Fruit fly (Drosophila melanogaster) whole organism, embryonic: Measurements from ENCODE around the gene eIF3i.

Experiments
- CG10267 ChIP-seq: fragments of 200-800 bp; sonication (Bioruptor generic); optimal IDR thresholded peaks from 2 replicates; lab custom pipeline; 2018; ENCODE audit warnings: missing biosample characterization, mild to moderate bottlenecking, missing genetic modification characterization, moderate library complexity
- CG10565 ChIP-seq: fragments of 200-800 bp; sonication (Bioruptor generic); optimal IDR thresholded peaks from 3 replicates; lab custom pipeline; 2016; ENCODE audit warnings: missing biosample characterization, mild to moderate bottlenecking, missing genetic modification characterization
- CG10654 ChIP-seq: fragments of 200-800 bp; sonication (Bioruptor generic); optimal IDR thresholded peaks from 2 replicates; lab custom pipeline; 2016; ENCODE audit warnings: missing biosample characterization, missing genetic modification characterization
- CG11085 ChIP-seq: fragments of 200-800 bp; sonication (Bioruptor generic); IDR thresholded peaks from 2 replicates; pipeline ENCODE4 v1.3.6; 2022; ENCODE audit warnings: missing biosample characterization, missing genetic modification characterization
- CG11560 ChIP-seq: fragments of 200-800 bp; sonication (Bioruptor generic); IDR thresholded peaks from 3 replicates; pipeline ENCODE4 v1.3.6; 2022; ENCODE audit warnings: missing biosample characterization, missing genetic modification characterization
- CG12299 ChIP-seq: fragments of 200-800 bp; sonication (Bioruptor generic); optimal IDR thresholded peaks from 2 replicates; lab custom pipeline; 2018; ENCODE audit warnings: missing biosample characterization, mild to moderate bottlenecking, missing genetic modification characterization
- CG14860 ChIP-seq: fragments of 200-800 bp; sonication (Bioruptor generic); IDR thresholded peaks from 3 replicates; pipeline ENCODE4 v1.3.6; 2022; ENCODE audit warnings: missing biosample characterization, missing genetic modification characterization; ENCODE audit not compliant: partially characterized antibody
- CG17802 ChIP-seq: fragments of 200-800 bp; sonication (Bioruptor generic); optimal IDR thresholded peaks from 2 replicates; lab custom pipeline; 2018; ENCODE audit warnings: missing biosample characterization, mild to moderate bottlenecking, missing genetic modification characterization, moderate library complexity
- CG18262 ChIP-seq: fragments of 200-800 bp; optimal IDR thresholded peaks from 3 replicates; lab custom pipeline; 2019; ENCODE audit warnings: missing biosample characterization, mild to moderate bottlenecking, missing genetic modification characterization, moderate library complexity
- CG31224 ChIP-seq: fragments of 200-800 bp; sonication (Bioruptor generic); IDR thresholded peaks from 2 replicates; pipeline ENCODE4 v1.3.6; 2022; ENCODE audit warnings: missing biosample characterization, missing genetic modification characterization
- CG33557 ChIP-seq: fragments of 200-800 bp; sonication (Bioruptor generic); optimal IDR thresholded peaks from 2 replicates; lab custom pipeline; 2019; ENCODE audit warnings: missing biosample characterization, mild to moderate bottlenecking, missing genetic modification characterization, moderate library complexity
- CG3726 ChIP-seq: fragments of 200-800 bp; sonication (Bioruptor generic); IDR thresholded peaks from 3 replicates; pipeline ENCODE4, ENCODE4 v1.3.6; 2022; ENCODE audit warnings: missing biosample characterization, missing genetic modification characterization
- CG42726 ChIP-seq: fragments of 200-800 bp; sonication (Bioruptor generic); IDR thresholded peaks from 2 replicates; pipeline ENCODE4 v1.3.6; 2022; ENCODE audit warnings: missing biosample characterization, missing genetic modification characterization; ENCODE audit not compliant: partially characterized antibody
- CG4282 ChIP-seq: fragments of 200-800 bp; sonication (Bioruptor generic); optimal IDR thresholded peaks from 2 replicates; lab custom pipeline; 2016; ENCODE audit warnings: missing biosample characterization, missing genetic modification characterization
- CG4854 ChIP-seq: fragments of 200-800 bp; sonication (Bioruptor generic); optimal IDR thresholded peaks from 2 replicates; lab custom pipeline; 2016; ENCODE audit warnings: missing biosample characterization, missing genetic modification characterization, inconsistent platforms
- CG7745 ChIP-seq: fragments of 200-800 bp; sonication (Bioruptor generic); optimal IDR thresholded peaks from 2 replicates; lab custom pipeline; 2018; ENCODE audit warnings: missing biosample characterization, mild to moderate bottlenecking, missing genetic modification characterization, moderate library complexity
- CG8388 ChIP-seq: fragments of 200-800 bp; sonication (Bioruptor generic); optimal IDR thresholded peaks from 2 replicates; lab custom pipeline; 2019; ENCODE audit warnings: missing biosample characterization, mild to moderate bottlenecking, missing genetic modification characterization, moderate library complexity
- CG9215 ChIP-seq: fragments of 200-800 bp; sonication (Bioruptor generic); IDR thresholded peaks from 2 replicates; pipeline ENCODE4 v1.3.6; 2022; ENCODE audit warnings: missing biosample characterization, missing genetic modification characterization
- CrebB ChIP-seq: fragments of 200-800 bp; sonication (Bioruptor generic); optimal IDR thresholded peaks from 3 replicates; lab custom pipeline; 2018; ENCODE audit warnings: missing biosample characterization, mild to moderate bottlenecking, missing genetic modification characterization
- D ChIP-seq, 2 experiments: fragments of 200-800 bp in 1 of 2; fragments of >200 bp in 1 of 2; sonication (Bioruptor generic) in 1 of 2; optimal IDR thresholded peaks; 2 replicates in 1 of 2; 3 replicates in 1 of 2; lab custom pipeline; 2017; ENCODE audit warnings: mild to moderate bottlenecking in 1 of 2, missing biosample characterization in 1 of 2, missing genetic modification characterization in 1 of 2, missing genetic modification reagents in 1 of 2
- Dip2 ChIP-seq: fragments of 200-800 bp; sonication (Bioruptor generic); IDR thresholded peaks from 2 replicates; pipeline ENCODE4 v1.3.6; 2022; ENCODE audit warnings: missing biosample characterization, missing genetic modification characterization
- Dref ChIP-seq: fragments of 200-800 bp; sonication (Bioruptor generic); IDR thresholded peaks from 2 replicates; pipeline ENCODE4 v1.3.6; 2022; ENCODE audit warnings: missing biosample characterization, missing genetic modification characterization
- E2f1 ChIP-seq: fragments of 200-800 bp; sonication (Bioruptor generic); IDR thresholded peaks from 2 replicates; pipeline ENCODE4 v1.3.6; 2022; ENCODE audit warnings: missing biosample characterization, missing genetic modification characterization
- ERR ChIP-seq: fragments of 200-800 bp; sonication (Bioruptor generic); optimal IDR thresholded peaks from 2 replicates; lab custom pipeline; 2016; ENCODE audit warnings: missing biosample characterization, missing genetic modification characterization
- HHEX ChIP-seq: fragments of 200-800 bp; sonication (Bioruptor generic); optimal IDR thresholded peaks from 3 replicates; lab custom pipeline; 2017; ENCODE audit warnings: missing biosample characterization, mild to moderate bottlenecking, missing genetic modification characterization, missing genetic modification reagents
- Hey ChIP-seq: fragments of 200-800 bp; sonication (Bioruptor generic); optimal IDR thresholded peaks from 3 replicates; lab custom pipeline; 2018; ENCODE audit warnings: missing biosample characterization, mild to moderate bottlenecking, missing genetic modification characterization
- Oaz ChIP-seq: fragments of 200-800 bp; sonication (Bioruptor generic); IDR thresholded peaks from 2 replicates; pipeline ENCODE4 v1.3.6; 2022; ENCODE audit warnings: missing biosample characterization, missing genetic modification characterization
- Oli ChIP-seq: fragments of 200-800 bp; sonication (Bioruptor generic); optimal IDR thresholded peaks from 2 replicates; lab custom pipeline; 2018; ENCODE audit warnings: missing biosample characterization, mild to moderate bottlenecking, missing genetic modification characterization, moderate library complexity
- Sin3A ChIP-seq: fragments of >200 bp; optimal IDR thresholded peaks from 2 replicates; lab custom pipeline; 2018
- Sox100B ChIP-seq: fragments of 200-800 bp; sonication (Bioruptor generic); optimal IDR thresholded peaks from 3 replicates; lab custom pipeline; 2018; ENCODE audit warnings: missing biosample characterization, mild to moderate bottlenecking, missing genetic modification characterization
- TFAM ChIP-seq: fragments of 200-800 bp; sonication (Bioruptor generic); optimal IDR thresholded peaks from 2 replicates; lab custom pipeline; 2017; ENCODE audit warnings: missing biosample characterization, missing genetic modification characterization, inconsistent platforms
- ab ChIP-seq: fragments of 200-800 bp; sonication (Bioruptor generic); optimal IDR thresholded peaks from 2 replicates; lab custom pipeline; 2016; ENCODE audit warnings: missing biosample characterization, missing genetic modification characterization
- ase ChIP-seq: fragments of 200-800 bp; sonication (Bioruptor generic); IDR thresholded peaks from 3 replicates; pipeline ENCODE4 v1.3.6; 2022; ENCODE audit warnings: missing biosample characterization, missing genetic modification characterization
- dmrt11E ChIP-seq: fragments of 200-800 bp; sonication (Bioruptor generic); optimal IDR thresholded peaks from 3 replicates; lab custom pipeline; 2018; ENCODE audit warnings: missing biosample characterization, mild to moderate bottlenecking, missing genetic modification characterization, moderate library complexity
- exex ChIP-seq: fragments of 200-800 bp; sonication (Bioruptor generic); optimal IDR thresholded peaks from 4 replicates; lab custom pipeline; 2018; ENCODE audit warnings: missing biosample characterization, mild to moderate bottlenecking, missing genetic modification characterization, moderate library complexity
- fd3F ChIP-seq: fragments of 200-800 bp; sonication (Bioruptor generic); optimal IDR thresholded peaks from 2 replicates; lab custom pipeline; 2018; ENCODE audit warnings: missing biosample characterization, mild to moderate bottlenecking, missing genetic modification characterization, moderate library complexity
- her ChIP-seq: fragments of 200-800 bp; sonication (Bioruptor generic); optimal IDR thresholded peaks from 2 replicates; lab custom pipeline; 2016; ENCODE audit warnings: missing biosample characterization, missing genetic modification characterization
- inv ChIP-seq: fragments of 200-800 bp; sonication (Bioruptor generic); IDR thresholded peaks from 2 replicates; pipeline ENCODE4 v1.3.6; 2022; ENCODE audit warnings: missing biosample characterization, missing genetic modification characterization; ENCODE audit not compliant: partially characterized antibody
- jing ChIP-seq: fragments of 200-800 bp; sonication (Bioruptor generic); optimal IDR thresholded peaks from 2 replicates; lab custom pipeline; 2018; ENCODE audit warnings: missing biosample characterization, mild to moderate bottlenecking, missing genetic modification characterization
- oc ChIP-seq: fragments of 200-800 bp; sonication (Bioruptor generic); optimal IDR thresholded peaks from 2 replicates; lab custom pipeline; 2018; ENCODE audit warnings: missing biosample characterization, mild to moderate bottlenecking, missing genetic modification characterization, moderate library complexity
- odd ChIP-seq: fragments of 200-800 bp; sonication (Bioruptor generic); optimal IDR thresholded peaks from 2 replicates; lab custom pipeline; 2017; ENCODE audit warnings: missing biosample characterization, mild to moderate bottlenecking, missing genetic modification characterization
- otp ChIP-seq: fragments of 200-800 bp; sonication (Bioruptor generic); IDR thresholded peaks from 3 replicates; pipeline ENCODE4, ENCODE4 v1.3.6; 2022; ENCODE audit warnings: missing biosample characterization, missing genetic modification characterization
- psq ChIP-seq: fragments of 200-800 bp; sonication (Bioruptor generic); optimal IDR thresholded peaks from 2 replicates; lab custom pipeline; 2017; ENCODE audit warnings: missing biosample characterization, missing genetic modification characterization
- pzg ChIP-seq: fragments of 200-800 bp; sonication (Bioruptor generic); optimal IDR thresholded peaks from 3 replicates; lab custom pipeline; 2018; ENCODE audit warnings: missing biosample characterization, mild to moderate bottlenecking, missing genetic modification characterization, moderate library complexity
- ro ChIP-seq: fragments of 200-800 bp; sonication (Bioruptor generic); IDR thresholded peaks from 2 replicates; pipeline ENCODE4 v1.3.6; 2022; ENCODE audit warnings: missing biosample characterization, missing genetic modification characterization
- row ChIP-seq: fragments of 200-800 bp; sonication (Bioruptor generic); IDR thresholded peaks from 3 replicates; pipeline ENCODE4 v1.3.6; 2022; ENCODE audit warnings: missing biosample characterization, missing genetic modification characterization
- sd ChIP-seq: fragments of 200-800 bp; sonication (Bioruptor generic); optimal IDR thresholded peaks from 3 replicates; lab custom pipeline; 2018; ENCODE audit warnings: missing biosample characterization, mild to moderate bottlenecking, missing genetic modification characterization, moderate library complexity
- sob ChIP-seq: fragments of 200-800 bp; sonication (Bioruptor generic); IDR thresholded peaks from 2 replicates; pipeline ENCODE4 v1.3.6; 2022; ENCODE audit warnings: missing biosample characterization, missing genetic modification characterization
- ssp ChIP-seq: fragments of 200-800 bp; sonication (Bioruptor generic); IDR thresholded peaks from 2 replicates; pipeline ENCODE4 v1.3.6; 2022; ENCODE audit warnings: missing biosample characterization, missing genetic modification characterization
- tll ChIP-seq, 2 experiments: fragments of 200-800 bp in 1 of 2; fragments of >200 bp in 1 of 2; sonication (Bioruptor generic) in 1 of 2; optimal IDR thresholded peaks; 2 replicates each; lab custom pipeline; 2017 to 2019; ENCODE audit warnings: missing biosample characterization in 2 of 2, missing genetic modification characterization in 2 of 2, mild to moderate bottlenecking in 1 of 2, moderate library complexity in 1 of 2

The eIF3i gene

dm6 chr2L:4973731-4974415 lies 6.3 kb upstream of the eIF3i start, which contains the start of gene mRpL28 (continued):
- TF ChIP-seq tll (GFP tag; optimal IDR thresholded peaks at IDR 0.05; lab: Kevin White, UChicago) (no peak), ro (GFP tag; lab: Robert Waterston, UW) (no peak), CG4854 (GFP tag; lab: Kevin White, UChicago) (no peak), pzg (GFP tag; lab: Kevin White, UChicago) (peak; percentile 44), row (peak; percentile 74), CrebB (tag; lab: Kevin White, UChicago) (no peak), CG3726 (GFP tag; lab: Robert Waterston, UW) (no peak), dmrt11E (tag; lab: Kevin White, UChicago) (no peak), CG12299 (tag; lab: Kevin White, UChicago) (no peak), CG10267 (tag; lab: Kevin White, UChicago) (peak; percentile 29), inv (GFP tag; lab: Robert Waterston, UW) (peak; percentile 19; the same call in 1 of the 2 replicates), ase (GFP tag; lab: Robert Waterston, UW) (no peak), Dip2 (GFP tag; lab: Robert Waterston, UW) (no peak), CG42726 (GFP tag; lab: Robert Waterston, UW) (no peak), odd (GFP tag; lab: Kevin White, UChicago) (no peak), Oaz (no peak), her (no peak), Hey (tag; lab: Kevin White, UChicago) (no peak), exex (tag; lab: Kevin White, UChicago) (no peak), CG11560 (tag; lab: Robert Waterston, UW) (no peak), CG10654 (GFP tag; lab: Kevin White, UChicago) (no peak), otp (GFP tag; lab: Robert Waterston, UW) (no peak), ssp (no peak), CG33557 (no peak), CG14860 (GFP tag; lab: Robert Waterston, UW) (no peak), Dref (GFP tag; lab: Robert Waterston, UW) (no peak), sd (tag; lab: Kevin White, UChicago) (no peak), ab (GFP tag; lab: Kevin White, UChicago) (no peak), HHEX (GFP tag; lab: Kevin White, UChicago) (no peak), CG4282 (GFP tag; lab: Kevin White, UChicago) (no peak), ERR (no peak), psq (no peak), Sox100B (GFP tag; lab: Kevin White, UChicago) (no peak), CG18262 (tag; lab: Kevin White, UChicago) (no peak), CG31224 (GFP tag; lab: Robert Waterston, UW) (no peak), TFAM (GFP tag; lab: Kevin White, UChicago) (no peak), E2f1 (GFP tag; lab: Robert Waterston, UW) (no peak), jing (GFP tag; lab: Kevin White, UChicago) (no peak), oc (tag; lab: Kevin White, UChicago) (no peak), D (optimal IDR thresholded peaks at IDR 0.05; lab: Kevin White, UChicago) (no peak), D (GFP tag; optimal IDR thresholded peaks at IDR 0.05; lab: Kevin White, UChicago) (no peak), CG11085 (GFP tag; lab: Robert Waterston, UW) (no peak), Sin3A (lab: Kevin White, UChicago) (no peak), fd3F (no peak), CG9215 (GFP tag; lab: Robert Waterston, UW) (no peak), CG7745 (tag; lab: Kevin White, UChicago) (no peak), Oli (tag; lab: Kevin White, UChicago) (no peak), sob (GFP tag; lab: Robert Waterston, UW) (no peak), CG8388 (GFP tag; lab: Kevin White, UChicago) (no peak), CG10565 (GFP tag; lab: Kevin White, UChicago) (no peak), CG17802 (tag; lab: Kevin White, UChicago) (peak; percentile 4)
